Worm (Caenorhabditis elegans): ENCODE measurements around the gene ZK1248.19.

ce11 chrII:5860621-5861020 lies 21.4 kb upstream of the ZK1248.19 start:
- TF ChIP-seq dve-1 (tag; optimal IDR thresholded peaks at IDR 0.05) (no peak), ama-1 (optimal IDR thresholded peaks at IDR 0.05) (no peak), pha-4 (tag; optimal IDR thresholded peaks at IDR 0.05) (no peak), lim-6 (tag; optimal IDR thresholded peaks at IDR 0.05) (no peak), pqm-1 (tag; optimal IDR thresholded peaks at IDR 0.05) (no peak), unc-3 (GFP tag; conservative IDR thresholded peaks at IDR 0.05) (no peak), unc-3 (tag; optimal IDR thresholded peaks at IDR 0.05) (no peak), pha-2 (tag; optimal IDR thresholded peaks at IDR 0.05) (no peak), madf-2 (tag; optimal IDR thresholded peaks at IDR 0.05) (no peak), pax-1 (tag; optimal IDR thresholded peaks at IDR 0.05) (no peak), elt-4 (tag; optimal IDR thresholded peaks at IDR 0.05) (no peak), syd-9 (tag; optimal IDR thresholded peaks at IDR 0.05) (no peak)

Data from whole organism, late embryonic.